Worm (Caenorhabditis elegans): ENCODE results near the gene srh-11.

DNA sequence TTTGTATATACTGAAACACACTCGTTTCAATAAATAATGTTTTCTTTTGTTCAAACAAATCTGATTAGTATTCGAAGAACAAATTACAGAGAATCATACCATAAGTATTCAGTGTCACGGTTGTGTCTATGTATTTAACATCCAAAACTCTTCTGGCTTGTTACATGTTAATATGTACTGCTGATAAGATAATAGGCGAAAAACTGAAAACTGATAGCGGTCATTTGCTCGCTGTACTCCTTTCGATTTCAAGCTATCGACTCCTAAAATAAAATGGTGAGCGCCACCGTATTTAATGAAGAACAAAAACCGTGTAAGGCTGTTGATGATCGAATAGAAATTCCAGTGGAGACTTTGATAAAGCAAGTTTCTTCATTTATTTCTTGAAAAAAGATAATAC lies 4.5 kb upstream of the srh-11 start, which contains the start of gene R09F10.1:
- no peak for TF ChIP-seq nhr-120 (GFP tag; IDR thresholded peaks at IDR 0.05)
- no peak for TF ChIP-seq C17E4.6 (GFP tag; IDR thresholded peaks at IDR 0.05)
- no peak for TF ChIP-seq akir-1 (GFP tag; optimal IDR thresholded peaks at IDR 0.05)
- TF ChIP-seq F49E8.2 (tag; optimal IDR thresholded peaks at IDR 0.05; ENCODE audit: insufficient read depth), result no peak
- TF ChIP-seq lin-35 (GFP tag; optimal IDR thresholded peaks at IDR 0.05), result no peak
- TF ChIP-seq snpc-1.1 (tag; optimal IDR thresholded peaks at IDR 0.05; ENCODE audit: insufficient read depth), result no peak
- TF ChIP-seq attf-3 (GFP tag; conservative IDR thresholded peaks at IDR 0.05), result no peak
- peak; percentile 72 for TF ChIP-seq nhr-80 (tag; optimal IDR thresholded peaks at IDR 0.05)
